Fruit fly (Drosophila melanogaster) whole organism, wandering third instar larva: ENCODE data around the gene Tom.

Experiments used
- Abd-B ChIP-seq: fragments of >200 bp; optimal IDR thresholded peaks from 2 replicates; lab custom pipeline; 2017; ENCODE audit warnings: missing biosample characterization, missing genetic modification characterization
- CG32264 ChIP-seq: fragments of 200-800 bp; sonication (Bioruptor generic); optimal IDR thresholded peaks from 2 replicates; lab custom pipeline; 2016; ENCODE audit warnings: missing biosample characterization, missing genetic modification characterization
- CG9705 ChIP-seq: fragments of 200-800 bp; sonication (Bioruptor generic); optimal IDR thresholded peaks from 2 replicates; lab custom pipeline; 2018; ENCODE audit warnings: missing biosample characterization, mild to moderate bottlenecking, missing genetic modification characterization
- CrebA ChIP-seq: fragments of 200-800 bp; sonication (Bioruptor generic); optimal IDR thresholded peaks from 2 replicates; lab custom pipeline; 2016; ENCODE audit warnings: missing biosample characterization, mild to moderate bottlenecking, missing genetic modification characterization, borderline replicate concordance
- Dfd ChIP-seq: fragments of >200 bp; optimal IDR thresholded peaks from 2 replicates; lab custom pipeline; 2017; ENCODE audit warnings: missing biosample characterization, missing genetic modification characterization
- Dif ChIP-seq: fragments of 200-275, 200-300 bp; sonication (Bioruptor generic); optimal IDR thresholded peaks from 2 replicates; lab custom pipeline; 2018; ENCODE audit warnings: missing biosample characterization, missing genetic modification characterization; ENCODE audit not compliant: partially characterized antibody
- GATAd ChIP-seq: sonication (Bioruptor generic); optimal IDR thresholded peaks from 2 replicates; lab custom pipeline; 2016; ENCODE audit warnings: missing biosample characterization, missing genetic modification characterization
- HLH106 ChIP-seq: fragments of 200-800 bp; optimal IDR thresholded peaks from 3 replicates; lab custom pipeline; 2019; ENCODE audit warnings: missing biosample characterization, mild to moderate bottlenecking, missing genetic modification characterization, moderate library complexity
- Hnf4 ChIP-seq: fragments of 200-800 bp; sonication (Bioruptor generic); optimal IDR thresholded peaks from 2 replicates; lab custom pipeline; 2016; ENCODE audit warnings: missing biosample characterization, mild to moderate bottlenecking, missing genetic modification characterization
- Hr78 ChIP-seq: fragments of >200 bp; optimal IDR thresholded peaks from 2 replicates; lab custom pipeline; 2017; ENCODE audit warnings: missing biosample characterization, missing genetic modification characterization
- Hr83 ChIP-seq: fragments of 200-300 bp; sonication (Bioruptor generic); optimal IDR thresholded peaks from 2 replicates; lab custom pipeline; 2016; ENCODE audit warnings: missing biosample characterization, mild to moderate bottlenecking, missing genetic modification characterization, moderate library complexity; ENCODE audit not compliant: poor library complexity, severe bottlenecking
- Jra ChIP-seq: sonication (Bioruptor generic); optimal IDR thresholded peaks from 2 replicates; lab custom pipeline; 2016; ENCODE audit warnings: missing biosample characterization, missing genetic modification characterization
- Mio ChIP-seq: sonication (Bioruptor generic); optimal IDR thresholded peaks from 2 replicates; lab custom pipeline; 2016; ENCODE audit warnings: missing biosample characterization, missing genetic modification characterization
- Myc ChIP-seq: fragments of >200 bp; optimal IDR thresholded peaks from 2 replicates; lab custom pipeline; 2017
- N ChIP-seq: fragments of >200 bp; optimal IDR thresholded peaks from 2 replicates; lab custom pipeline; 2018; ENCODE audit warnings: missing biosample characterization, missing external identifiers, missing genetic modification characterization
- OdsH ChIP-seq: fragments of 200-800 bp; sonication (Bioruptor generic); optimal IDR thresholded peaks from 2 replicates; lab custom pipeline; 2016; ENCODE audit warnings: missing biosample characterization, mild to moderate bottlenecking, missing genetic modification characterization
- Rel ChIP-seq, 2 experiments: fragments of 200-800 bp; sonication (Bioruptor generic) in 1 of 2; optimal IDR thresholded peaks; 2 replicates in 1 of 2; 3 replicates in 1 of 2; lab custom pipeline; 2016 to 2019; ENCODE audit warnings: mild to moderate bottlenecking in 2 of 2, missing biosample characterization in 2 of 2, missing genetic modification characterization in 2 of 2, moderate library complexity in 1 of 2
- Sp1 ChIP-seq: fragments of 200-800 bp; sonication (Bioruptor generic); optimal IDR thresholded peaks from 3 replicates; lab custom pipeline; 2019; ENCODE audit warnings: missing biosample characterization, mild to moderate bottlenecking, missing genetic modification characterization, moderate library complexity
- Vsx2 ChIP-seq: fragments of 200-300, 225-300 bp; sonication (Bioruptor generic); optimal IDR thresholded peaks from 2 replicates; lab custom pipeline; 2018; ENCODE audit warnings: missing biosample characterization, missing genetic modification characterization; ENCODE audit not compliant: partially characterized antibody
- br ChIP-seq: fragments of 200-800 bp; sonication (Bioruptor generic); optimal IDR thresholded peaks from 2 replicates; lab custom pipeline; 2016; ENCODE audit warnings: missing biosample characterization, missing genetic modification characterization
- brk ChIP-seq: fragments of 200-800 bp; sonication (Bioruptor generic); optimal IDR thresholded peaks from 2 replicates; lab custom pipeline; 2016; ENCODE audit warnings: missing biosample characterization, mild to moderate bottlenecking, missing genetic modification characterization
- dl ChIP-seq, 2 experiments: fragments of 175-275, 200-275 bp in 1 of 2; fragments of 200-275 bp in 1 of 2; sonication (Bioruptor generic); optimal IDR thresholded peaks; lab custom pipeline; 2018; ENCODE audit warnings: mild to moderate bottlenecking in 2 of 2, missing biosample characterization in 2 of 2, missing genetic modification characterization in 2 of 2, moderate library complexity in 2 of 2; ENCODE audit not compliant: partially characterized antibody in 2 of 2, insufficient read depth in 1 of 2
- dmrt93B ChIP-seq: fragments of 200-800 bp; sonication (Bioruptor generic); optimal IDR thresholded peaks from 2 replicates; lab custom pipeline; 2018; ENCODE audit warnings: missing biosample characterization, mild to moderate bottlenecking, missing genetic modification characterization
- foxo ChIP-seq, 2 experiments: fragments of 200-800 bp; sonication (Bioruptor generic); optimal IDR thresholded peaks; 2 replicates in 1 of 2; 3 replicates in 1 of 2; lab custom pipeline; 2016 to 2017; ENCODE audit warnings: missing biosample characterization in 2 of 2, missing genetic modification characterization in 2 of 2
- fru ChIP-seq: fragments of 200-800 bp; sonication (Bioruptor generic); optimal IDR thresholded peaks from 3 replicates; lab custom pipeline; 2016; ENCODE audit warnings: missing biosample characterization, mild to moderate bottlenecking, missing genetic modification characterization
- h ChIP-seq: fragments of 200-800 bp; sonication (Bioruptor generic); optimal IDR thresholded peaks from 3 replicates; lab custom pipeline; 2016; ENCODE audit warnings: missing biosample characterization, mild to moderate bottlenecking, missing genetic modification characterization
- jim ChIP-seq: fragments of 175-275, 200-325 bp; sonication (Bioruptor generic); optimal IDR thresholded peaks from 2 replicates; lab custom pipeline; 2016; ENCODE audit warnings: missing biosample characterization, mild to moderate bottlenecking, missing genetic modification characterization
- lola ChIP-seq: fragments of >200 bp; optimal IDR thresholded peaks from 2 replicates; lab custom pipeline; 2017; ENCODE audit warnings: missing biosample characterization, missing genetic modification characterization
- pan ChIP-seq: fragments of >200 bp; optimal IDR thresholded peaks from 2 replicates; lab custom pipeline; 2017
- psq ChIP-seq: fragments of 200-800 bp; sonication (Bioruptor generic); optimal IDR thresholded peaks from 3 replicates; lab custom pipeline; 2017; ENCODE audit warnings: missing biosample characterization, mild to moderate bottlenecking, missing genetic modification characterization, moderate library complexity
- rgr ChIP-seq: fragments of 200-800 bp; sonication (Bioruptor generic); optimal IDR thresholded peaks from 3 replicates; lab custom pipeline; 2016; ENCODE audit warnings: missing biosample characterization, mild to moderate bottlenecking, missing genetic modification characterization
- sage ChIP-seq: fragments of 200-800 bp; sonication (Bioruptor generic); optimal IDR thresholded peaks from 2 replicates; lab custom pipeline; 2016; ENCODE audit warnings: missing biosample characterization, mild to moderate bottlenecking, missing genetic modification characterization
- sv ChIP-seq: fragments of 200-800 bp; sonication (Bioruptor generic); optimal IDR thresholded peaks from 3 replicates; lab custom pipeline; 2016; ENCODE audit warnings: missing biosample characterization, missing genetic modification characterization
- tai ChIP-seq: sonication (Bioruptor generic); optimal IDR thresholded peaks from 2 replicates; lab custom pipeline; 2016; ENCODE audit warnings: missing biosample characterization, missing genetic modification characterization
- usp ChIP-seq: fragments of >200 bp; optimal IDR thresholded peaks from 2 replicates; lab custom pipeline; 2017; ENCODE audit warnings: missing biosample characterization, missing genetic modification characterization

Tom gene

DNA sequence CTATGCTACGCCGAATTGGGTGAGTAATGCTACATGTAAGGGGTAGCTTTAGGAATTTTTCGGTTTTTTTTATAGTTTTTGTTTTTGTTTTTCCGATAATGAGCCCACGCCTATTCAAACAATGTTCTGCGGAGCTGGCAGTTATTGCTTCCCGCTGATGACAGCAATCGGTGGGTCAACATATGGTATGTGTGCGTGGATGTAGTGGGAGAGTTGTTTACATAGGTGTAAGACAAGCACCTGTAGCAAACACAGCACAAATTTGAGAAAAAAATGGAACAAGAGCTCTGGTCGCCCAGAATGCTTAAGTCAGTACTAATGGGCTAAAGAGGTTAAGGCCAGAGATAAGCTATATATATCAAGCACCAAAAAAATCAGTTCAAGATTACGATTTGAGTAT lies 19.1 kb downstream of the Tom start:
- TF ChIP-seq brk (GFP tag; lab: Kevin White, UChicago) (no peak), dmrt93B (GFP tag; lab: Kevin White, UChicago) (no peak), CG9705 (GFP tag; lab: Kevin White, UChicago) (no peak), fru (GFP tag; lab: Kevin White, UChicago) (no peak), Sp1 (GFP tag; lab: Kevin White, UChicago) (no peak), br (GFP tag; lab: Kevin White, UChicago) (no peak), Abd-B (no peak), Vsx2 (no peak), N (GFP tag; lab: Kevin White, UChicago) (no peak), pan (no peak), dl (GFP tag; optimal IDR thresholded peaks at IDR 0.05; lab: Kevin White, UChicago; ENCODE audit: insufficient read depth in 1 of 2, partially characterized antibody in 2 of 2) (no peak), rgr (no peak), CrebA (no peak), GATAd (GFP tag; lab: Kevin White, UChicago) (no peak), psq (GFP tag; lab: Kevin White, UChicago) (no peak), Myc (no peak), Jra (no peak), CG32264 (GFP tag; lab: Kevin White, UChicago) (no peak), OdsH (GFP tag; lab: Kevin White, UChicago) (no peak)

DNA sequence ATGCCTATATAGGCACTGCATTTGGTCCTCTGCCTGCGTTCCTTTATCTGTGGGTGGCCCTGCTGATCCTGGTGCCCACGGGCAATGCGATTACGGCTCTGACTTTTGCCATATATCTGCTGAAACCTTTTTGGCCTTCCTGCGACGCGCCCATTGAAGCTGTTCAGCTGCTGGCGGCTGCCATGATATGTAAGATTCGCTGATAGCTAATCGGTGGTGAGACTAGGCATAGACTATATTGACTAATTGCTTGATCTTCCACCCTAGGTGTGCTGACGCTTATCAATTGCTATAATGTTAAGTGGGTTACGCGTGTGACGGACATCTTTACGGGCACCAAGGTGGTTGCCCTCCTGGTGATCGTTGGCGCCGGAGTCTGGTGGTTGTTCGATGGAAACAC lies 20.7 kb downstream of the Tom start:
- TF ChIP-seq Myc (no peak), br (GFP tag; lab: Kevin White, UChicago) (no peak), tai (GFP tag; lab: Kevin White, UChicago) (no peak), Hr83 (no peak), Hr78 (GFP tag; lab: Kevin White, UChicago) (no peak), Vsx2 (no peak), Dif (GFP tag; lab: Kevin White, UChicago) (no peak), brk (GFP tag; lab: Kevin White, UChicago) (no peak), usp (GFP tag; lab: Kevin White, UChicago) (no peak), pan (no peak), sage (GFP tag; lab: Kevin White, UChicago) (no peak), jim (GFP tag; lab: Kevin White, UChicago) (no peak), CrebA (no peak), HLH106 (no peak), Abd-B (no peak), Dfd (GFP tag; lab: Kevin White, UChicago) (no peak), foxo (GFP tag; optimal IDR thresholded peaks at IDR 0.05; lab: Kevin White, UChicago) (no peak), psq (GFP tag; lab: Kevin White, UChicago) (no peak), dmrt93B (GFP tag; lab: Kevin White, UChicago) (no peak)

DNA sequence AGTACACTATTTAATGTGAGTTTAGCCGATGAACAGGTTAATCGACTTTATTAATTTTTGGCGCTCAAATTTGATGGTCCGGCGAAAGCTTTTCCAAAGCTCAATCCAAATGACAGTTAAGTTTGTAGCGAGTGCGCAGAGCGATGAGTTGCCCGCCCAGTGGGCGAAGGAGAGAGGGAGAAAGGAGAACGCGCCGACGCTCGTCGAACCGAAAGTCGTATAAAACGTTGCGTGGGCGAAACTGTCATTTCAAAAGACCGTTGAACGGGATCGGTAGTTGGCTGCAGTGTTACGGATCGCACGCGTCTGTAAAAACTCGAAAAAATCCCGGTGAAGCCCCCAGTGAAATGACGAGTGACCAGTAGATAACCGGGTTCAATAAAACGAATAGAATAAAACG lies 22.9 kb downstream of the Tom start, which contains the start of gene Zip71B:
Zip71B (plus strand) TSS at position 265 of the 400 bp plus-strand sequence.
- TF ChIP-seq br (GFP tag; lab: Kevin White, UChicago) (no peak), GATAd (GFP tag; lab: Kevin White, UChicago) (no peak), Vsx2 (peak; percentile 67), psq (GFP tag; lab: Kevin White, UChicago) (no peak), h (no peak), Rel (GFP tag; optimal IDR thresholded peaks at IDR 0.05; lab: Kevin White, UChicago) (no peak), Rel (tag; optimal IDR thresholded peaks at IDR 0.05; lab: Kevin White, UChicago) (peak; percentile 66), Dif (GFP tag; lab: Kevin White, UChicago) (peak; percentile 78)
- TF ChIP-seq, all 38 proteins: peak for 3

DNA sequence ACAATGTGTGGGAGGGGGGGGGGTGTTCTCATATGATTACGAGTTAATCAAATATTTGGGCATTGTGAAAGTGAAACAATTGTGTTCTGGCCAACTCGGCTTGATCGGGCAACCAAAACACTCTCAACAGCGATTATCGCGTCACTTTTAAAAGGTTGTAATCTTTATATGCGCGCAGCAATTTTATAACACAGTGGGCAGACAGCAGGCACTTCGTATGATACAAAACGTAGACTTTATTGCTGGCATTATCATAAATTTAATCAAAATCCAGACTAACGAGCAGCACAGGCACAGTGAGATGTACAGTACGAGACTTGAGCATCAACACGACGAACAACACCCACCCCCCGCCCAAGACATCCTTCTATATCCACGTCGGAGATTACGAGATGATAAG lies 23.7 kb downstream of the Tom start:
- TF ChIP-seq HLH106 (no peak), Hr78 (GFP tag; lab: Kevin White, UChicago) (no peak), tai (GFP tag; lab: Kevin White, UChicago) (no peak), br (GFP tag; lab: Kevin White, UChicago) (peak; percentile 3), OdsH (GFP tag; lab: Kevin White, UChicago) (no peak), Hnf4 (GFP tag; lab: Kevin White, UChicago) (no peak), sv (no peak), GATAd (GFP tag; lab: Kevin White, UChicago) (no peak), Sp1 (GFP tag; lab: Kevin White, UChicago) (peak; percentile 22), Rel (GFP tag; optimal IDR thresholded peaks at IDR 0.05; lab: Kevin White, UChicago) (no peak), Rel (tag; optimal IDR thresholded peaks at IDR 0.05; lab: Kevin White, UChicago) (peak; percentile 8), Vsx2 (no peak), lola (GFP tag; lab: Kevin White, UChicago) (no peak), sage (GFP tag; lab: Kevin White, UChicago) (no peak), Mio (GFP tag; lab: Kevin White, UChicago) (no peak), CG32264 (GFP tag; lab: Kevin White, UChicago) (no peak), N (GFP tag; lab: Kevin White, UChicago) (no peak)
